Worm (Caenorhabditis elegans): ENCODE results near the gene tsp-8.

DNA sequence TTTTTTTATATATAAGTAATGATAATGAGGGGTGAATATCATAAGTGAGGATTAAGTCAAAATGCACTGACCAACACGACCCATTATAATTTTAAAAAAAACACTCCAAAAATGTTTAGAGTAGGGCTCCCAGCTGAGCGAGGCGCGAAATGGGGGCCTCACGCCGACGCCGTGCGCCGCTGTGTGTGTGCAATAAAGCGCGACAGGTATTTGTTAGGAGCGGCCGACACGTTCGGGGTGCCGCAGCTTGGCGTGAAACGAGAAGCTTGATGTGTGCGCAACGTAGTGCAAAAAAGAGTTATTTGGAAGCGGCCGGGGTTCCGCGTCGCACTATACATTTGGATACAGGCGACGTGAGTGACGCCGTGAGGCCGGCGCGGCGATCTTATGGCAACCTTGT is 4.4 kb downstream of the tsp-8 start:
- TF ChIP-seq C34B4.2 (tag; optimal IDR thresholded peaks at IDR 0.05): no peak
- no peak for TF ChIP-seq fkh-8 (tag; optimal IDR thresholded peaks at IDR 0.05)
